Worm (Caenorhabditis elegans) whole organism, L4/young adult: ENCODE results near the gene srd-42.
A peak's percentile ranks its signal among the peaks of the same experiment; 100 is the strongest.

Experiments used
- W03F9.2 ChIP-seq: fragments of 150-350 bp; optimal IDR thresholded peaks from 2 replicates; lab custom pipeline; 2014; ENCODE audit warnings: missing biosample characterization, missing genetic modification characterization
- dao-5 ChIP-seq: sonication (generic microtip); optimal IDR thresholded peaks from 2 replicates; lab custom pipeline; 2016; ENCODE audit warnings: missing genotype, missing genetic modification characterization, moderate library complexity, missing compliant biosample characterization
- him-1 ChIP-seq: sonication (generic microtip); optimal IDR thresholded peaks from 2 replicates; lab custom pipeline; 2016; ENCODE audit warnings: missing genotype, missing genetic modification reagents, missing genetic modification characterization, missing compliant biosample characterization

The srd-42 gene

ce11 chrX:13331386-13331785 is 28.1 kb upstream of the srd-42 start, which contains the start of gene sir-2.3:
Gene sir-2.3 (plus strand): TSS chrX:13331686.
- TF ChIP-seq dao-5 (tag; lab: Kevin White, UChicago) (no peak), him-1 (tag; lab: Kevin White, UChicago) (no peak), W03F9.2 (tag; lab: Kevin White, UChicago) (no peak)

ce11 chrX:13328868-13329267 is 25.6 kb upstream of the srd-42 start:
- no peak for TF ChIP-seq dao-5 (tag; lab: Kevin White, UChicago)
- TF ChIP-seq W03F9.2 (tag; lab: Kevin White, UChicago), result peak; percentile 63
- TF ChIP-seq him-1 (tag; lab: Kevin White, UChicago), result no peak

- TF ChIP-seq dao-5 (tag; lab: Kevin White, UChicago), result no peak
- no peak for TF ChIP-seq him-1 (tag; lab: Kevin White, UChicago)
- no peak for TF ChIP-seq W03F9.2 (tag; lab: Kevin White, UChicago)
These were observed 24.8 kb upstream of the srd-42 start, which contains the start of gene sir-2.2 for ce11 chrX:13328034-13328433. Gene sir-2.2 (plus strand): TSS chrX:13328067.

ce11 chrX:13325039-13325438 is 21.8 kb upstream of the srd-42 start:
- TF ChIP-seq dao-5 (tag; lab: Kevin White, UChicago) (no peak), W03F9.2 (tag; lab: Kevin White, UChicago) (no peak), him-1 (tag; lab: Kevin White, UChicago) (no peak)

ce11 chrX:13324326-13324725 is 21.1 kb upstream of the srd-42 start:
- TF ChIP-seq dao-5 (tag; lab: Kevin White, UChicago) (no peak), W03F9.2 (tag; lab: Kevin White, UChicago) (no peak), him-1 (tag; lab: Kevin White, UChicago) (no peak)

- TF ChIP-seq W03F9.2 (tag; lab: Kevin White, UChicago), result no peak
- TF ChIP-seq dao-5 (tag; lab: Kevin White, UChicago), result no peak
- no peak for TF ChIP-seq him-1 (tag; lab: Kevin White, UChicago)
These were observed 20.4 kb upstream of the srd-42 start for ce11 chrX:13323697-13324096.

- TF ChIP-seq dao-5 (tag; lab: Kevin White, UChicago) (no peak), W03F9.2 (tag; lab: Kevin White, UChicago) (no peak), him-1 (tag; lab: Kevin White, UChicago) (no peak)
These were observed 19.6 kb upstream of the srd-42 start, which contains the start of gene F46G10.2 for ce11 chrX:13322886-13323285. Gene F46G10.2 (plus strand): TSS chrX:13322963.

- TF ChIP-seq W03F9.2 (tag; lab: Kevin White, UChicago) (no peak), dao-5 (tag; lab: Kevin White, UChicago) (no peak), him-1 (tag; lab: Kevin White, UChicago) (no peak)
These were observed 17.3 kb upstream of the srd-42 start for ce11 chrX:13320575-13320974.

- TF ChIP-seq dao-5 (tag; lab: Kevin White, UChicago) (no peak), W03F9.2 (tag; lab: Kevin White, UChicago) (no peak), him-1 (tag; lab: Kevin White, UChicago) (no peak)
These were observed 15.1 kb upstream of the srd-42 start for ce11 chrX:13318316-13318715.

ce11 chrX:13317532-13317931 is 14.3 kb upstream of the srd-42 start:
- TF ChIP-seq W03F9.2 (tag; lab: Kevin White, UChicago), result no peak
- TF ChIP-seq him-1 (tag; lab: Kevin White, UChicago), result no peak
- TF ChIP-seq dao-5 (tag; lab: Kevin White, UChicago), result no peak

- TF ChIP-seq dao-5 (tag; lab: Kevin White, UChicago) (no peak), W03F9.2 (tag; lab: Kevin White, UChicago) (no peak), him-1 (tag; lab: Kevin White, UChicago) (no peak)
These were observed 11.8 kb upstream of the srd-42 start for ce11 chrX:13315093-13315492.

- TF ChIP-seq dao-5 (tag; lab: Kevin White, UChicago) (no peak), him-1 (tag; lab: Kevin White, UChicago) (no peak), W03F9.2 (tag; lab: Kevin White, UChicago) (no peak)
These were observed 8.6 kb upstream of the srd-42 start, which contains the start of gene F46G10.1 for ce11 chrX:13311641-13312423. Gene F46G10.1 (minus strand): TSS chrX:13311755.

- TF ChIP-seq W03F9.2 (tag; lab: Kevin White, UChicago) (no peak), him-1 (tag; lab: Kevin White, UChicago) (no peak), dao-5 (tag; lab: Kevin White, UChicago) (no peak)
These were observed 7.5 kb upstream of the srd-42 start for ce11 chrX:13310763-13311162.

ce11 chrX:13308745-13309144 is 5.5 kb upstream of the srd-42 start, which contains the start of gene srxa-8:
Gene srxa-8 (minus strand): TSS chrX:13308845.
- TF ChIP-seq W03F9.2 (tag; lab: Kevin White, UChicago) (no peak), him-1 (tag; lab: Kevin White, UChicago) (no peak), dao-5 (tag; lab: Kevin White, UChicago) (no peak)
